Fruit fly (Drosophila melanogaster) whole organism, embryonic: Measurements from ENCODE around the gene CG5910.

ENCODE experiments used
- BEAF-32 ChIP-seq: fragments of 200-800 bp; sonication (Bioruptor generic); optimal IDR thresholded peaks from 3 replicates; lab custom pipeline; 2017; ENCODE audit warnings: missing biosample characterization, missing genetic modification characterization, mild to moderate bottlenecking, moderate library complexity, missing genetic modification reagents
- C15 ChIP-seq: fragments of 200-800 bp; sonication (Bioruptor generic); IDR thresholded peaks from 3 replicates; pipeline ENCODE4 v1.3.6; 2022; ENCODE audit warnings: missing biosample characterization, missing genetic modification characterization
- CG1024 ChIP-seq: fragments of 200-800 bp; sonication (Bioruptor generic); IDR thresholded peaks from 2 replicates; pipeline ENCODE4 v1.3.6; 2022; ENCODE audit warnings: missing biosample characterization, missing genetic modification characterization
- CG10267 ChIP-seq: fragments of 200-800 bp; sonication (Bioruptor generic); optimal IDR thresholded peaks from 2 replicates; lab custom pipeline; 2018; ENCODE audit warnings: missing biosample characterization, mild to moderate bottlenecking, missing genetic modification characterization, moderate library complexity
- CG11504 ChIP-seq: fragments of 200-800 bp; sonication (Bioruptor generic); optimal IDR thresholded peaks from 3 replicates; lab custom pipeline; 2019; ENCODE audit warnings: missing biosample characterization, mild to moderate bottlenecking, missing genetic modification characterization, moderate library complexity
- CG11696 ChIP-seq: fragments of 200-800 bp; sonication (Bioruptor generic); IDR thresholded peaks from 2 replicates; pipeline ENCODE4 v1.3.6; 2022; ENCODE audit warnings: missing biosample characterization, missing genetic modification characterization
- CG12071 ChIP-seq: fragments of 200-800 bp; sonication (Bioruptor generic); optimal IDR thresholded peaks from 3 replicates; lab custom pipeline; 2018; ENCODE audit warnings: missing biosample characterization, mild to moderate bottlenecking, missing genetic modification characterization
- CG13296 ChIP-seq: fragments of 200-800 bp; sonication (Bioruptor generic); optimal IDR thresholded peaks from 3 replicates; lab custom pipeline; 2018; ENCODE audit warnings: missing biosample characterization, mild to moderate bottlenecking, missing genetic modification characterization
- CG15514 ChIP-seq: fragments of 200-800 bp; sonication (Bioruptor generic); optimal IDR thresholded peaks from 3 replicates; lab custom pipeline; 2017; ENCODE audit warnings: missing biosample characterization, missing genetic modification characterization, mild to moderate bottlenecking, moderate library complexity, missing genetic modification reagents
- CG17361 ChIP-seq: fragments of 200-800 bp; sonication (Bioruptor generic); IDR thresholded peaks from 3 replicates; pipeline ENCODE4 v1.3.6; 2022; ENCODE audit warnings: missing biosample characterization, missing genetic modification characterization
- CG18011 ChIP-seq: fragments of 200-800 bp; sonication (Bioruptor generic); optimal IDR thresholded peaks from 2 replicates; lab custom pipeline; 2017; ENCODE audit warnings: missing biosample characterization, missing genetic modification characterization, mild to moderate bottlenecking, moderate library complexity, missing genotype
- CG2116 ChIP-seq: fragments of 200-800 bp; sonication (Bioruptor generic); optimal IDR thresholded peaks from 3 replicates; lab custom pipeline; 2018; ENCODE audit warnings: missing biosample characterization, mild to moderate bottlenecking, missing genetic modification characterization
- CG2120 ChIP-seq: fragments of 200-800 bp; sonication (Bioruptor generic); optimal IDR thresholded peaks from 3 replicates; lab custom pipeline; 2016; ENCODE audit warnings: missing biosample characterization, missing genetic modification characterization
- CG2712 ChIP-seq: fragments of 200-800 bp; optimal IDR thresholded peaks from 3 replicates; lab custom pipeline; 2019; ENCODE audit warnings: missing biosample characterization, mild to moderate bottlenecking, missing genetic modification characterization, moderate library complexity
- CG34422 ChIP-seq: fragments of 200-800 bp; sonication (Bioruptor generic); IDR thresholded peaks from 3 replicates; pipeline ENCODE4 v1.3.6; 2022; ENCODE audit warnings: missing biosample characterization, missing genetic modification characterization
- CG3995 ChIP-seq: fragments of 200-800 bp; sonication (Bioruptor generic); optimal IDR thresholded peaks from 3 replicates; lab custom pipeline; 2016; ENCODE audit warnings: missing biosample characterization, missing genetic modification characterization
- CG6854 ChIP-seq: fragments of 200-800 bp; sonication (Bioruptor generic); optimal IDR thresholded peaks from 3 replicates; lab custom pipeline; 2017; ENCODE audit warnings: missing biosample characterization, mild to moderate bottlenecking, missing genetic modification characterization
- CG8281 ChIP-seq: fragments of 200-800 bp; sonication (Bioruptor generic); optimal IDR thresholded peaks from 2 replicates; lab custom pipeline; 2018; ENCODE audit warnings: missing biosample characterization, mild to moderate bottlenecking, missing genetic modification characterization, moderate library complexity
- CG9727 ChIP-seq: fragments of 200-800 bp; sonication (Bioruptor generic); optimal IDR thresholded peaks from 3 replicates; lab custom pipeline; 2017; ENCODE audit warnings: missing biosample characterization, mild to moderate bottlenecking, missing genetic modification characterization
- CG9797 ChIP-seq: fragments of 200-800 bp; sonication (Bioruptor generic); optimal IDR thresholded peaks from 3 replicates; lab custom pipeline; 2018; ENCODE audit warnings: missing biosample characterization, mild to moderate bottlenecking, missing genetic modification characterization
- Camta ChIP-seq: fragments of 200-800 bp; sonication (Bioruptor generic); optimal IDR thresholded peaks from 2 replicates; lab custom pipeline; 2016; ENCODE audit warnings: missing biosample characterization, missing genetic modification characterization
- CoRest ChIP-seq: fragments of 200-800 bp; sonication (Bioruptor generic); optimal IDR thresholded peaks from 3 replicates; lab custom pipeline; 2018; ENCODE audit warnings: missing biosample characterization, mild to moderate bottlenecking, missing genetic modification characterization, moderate library complexity
- Dll ChIP-seq: fragments of 200-800 bp; sonication (Bioruptor generic); IDR thresholded peaks from 4 replicates; pipeline ENCODE4 v1.3.6; 2022; ENCODE audit warnings: missing biosample characterization, missing genetic modification characterization; ENCODE audit not compliant: partially characterized antibody
- Ets97D ChIP-seq: fragments of 200-800 bp; sonication (Bioruptor generic); optimal IDR thresholded peaks from 3 replicates; lab custom pipeline; 2016; ENCODE audit warnings: missing biosample characterization, missing genetic modification characterization
- HLH3B ChIP-seq: fragments of 200-800 bp; sonication (Bioruptor generic); IDR thresholded peaks from 2 replicates; pipeline ENCODE4 v1.3.6; 2022; ENCODE audit warnings: missing biosample characterization, missing genetic modification characterization
- Hmr ChIP-seq: fragments of 200-800 bp; sonication (Bioruptor generic); optimal IDR thresholded peaks from 3 replicates; lab custom pipeline; 2017; ENCODE audit warnings: mild to moderate bottlenecking, missing biosample characterization, missing genetic modification reagents, missing genetic modification characterization
- MESR4 ChIP-seq: fragments of 200-800 bp; sonication (Bioruptor generic); optimal IDR thresholded peaks from 2 replicates; lab custom pipeline; 2018; ENCODE audit warnings: missing biosample characterization, mild to moderate bottlenecking, missing genetic modification characterization, moderate library complexity
- Med ChIP-seq: fragments of 200-800 bp; sonication (Bioruptor generic); peaks from one replicate; lab custom pipeline; 2016; ENCODE audit warnings: missing biosample characterization, missing genetic modification characterization, mild to moderate bottlenecking, inconsistent platforms, moderate library complexity
- Mes4 ChIP-seq: fragments of 200-800 bp; sonication (Bioruptor generic); optimal IDR thresholded peaks from 2 replicates; lab custom pipeline; 2016; ENCODE audit warnings: missing biosample characterization, missing genetic modification characterization
- Pdp1 ChIP-seq, 2 experiments: fragments of 200-800 bp; sonication (Bioruptor generic); optimal IDR thresholded peaks; 3 replicates each; lab custom pipeline; 2016; ENCODE audit warnings: missing biosample characterization in 2 of 2, missing genetic modification characterization in 2 of 2, mild to moderate bottlenecking in 1 of 2, moderate library complexity in 1 of 2
- Sin3A ChIP-seq: fragments of >200 bp; optimal IDR thresholded peaks from 2 replicates; lab custom pipeline; 2018
- Usf ChIP-seq: fragments of 200-800 bp; sonication (Bioruptor generic); optimal IDR thresholded peaks from 2 replicates; lab custom pipeline; 2017; ENCODE audit warnings: missing genotype, missing biosample characterization, missing genetic modification characterization
- Xbp1 ChIP-seq: fragments of 200-800 bp; sonication (Bioruptor generic); optimal IDR thresholded peaks from 3 replicates; lab custom pipeline; 2016; ENCODE audit warnings: missing biosample characterization, mild to moderate bottlenecking, missing genetic modification characterization
- YL-1 ChIP-seq: fragments of 200-800 bp; sonication (Bioruptor generic); optimal IDR thresholded peaks from 3 replicates; lab custom pipeline; 2017; ENCODE audit warnings: missing biosample characterization, mild to moderate bottlenecking, missing genetic modification characterization
- cg ChIP-seq: fragments of 200-800 bp; sonication (Bioruptor generic); optimal IDR thresholded peaks from 3 replicates; lab custom pipeline; 2019; ENCODE audit warnings: missing biosample characterization, mild to moderate bottlenecking, missing genetic modification characterization, moderate library complexity
- dan ChIP-seq: fragments of 200-800 bp; sonication (Bioruptor generic); IDR thresholded peaks from 2 replicates; pipeline ENCODE4 v1.3.6; 2022; ENCODE audit warnings: missing biosample characterization, missing genetic modification characterization
- fd3F ChIP-seq: fragments of 200-800 bp; sonication (Bioruptor generic); optimal IDR thresholded peaks from 2 replicates; lab custom pipeline; 2018; ENCODE audit warnings: missing biosample characterization, mild to moderate bottlenecking, missing genetic modification characterization, moderate library complexity
- h ChIP-seq: fragments of >200 bp; optimal IDR thresholded peaks from 2 replicates; lab custom pipeline; 2017
- ham ChIP-seq: fragments of 200-800 bp; sonication (Bioruptor generic); IDR thresholded peaks from 2 replicates; pipeline ENCODE4 v1.3.6; 2022; ENCODE audit warnings: missing biosample characterization, missing genetic modification characterization
- ken ChIP-seq: fragments of 200-800 bp; sonication (Bioruptor generic); IDR thresholded peaks from 3 replicates; pipeline ENCODE4 v1.3.6; 2022; ENCODE audit warnings: missing biosample characterization, missing genetic modification characterization
- lab ChIP-seq: fragments of 200-800 bp; sonication (Bioruptor generic); optimal IDR thresholded peaks from 3 replicates; lab custom pipeline; 2017; ENCODE audit warnings: missing biosample characterization, missing genetic modification characterization, mild to moderate bottlenecking, moderate library complexity, missing genetic modification reagents
- maf-S ChIP-seq: fragments of 200-800 bp; sonication (Bioruptor generic); optimal IDR thresholded peaks from 2 replicates; lab custom pipeline; 2016; ENCODE audit warnings: missing biosample characterization, missing genetic modification characterization
- nmo ChIP-seq: fragments of 200-800 bp; sonication (Bioruptor generic); optimal IDR thresholded peaks from 2 replicates; lab custom pipeline; 2018; ENCODE audit warnings: missing biosample characterization, mild to moderate bottlenecking, missing genetic modification characterization, moderate library complexity
- nom ChIP-seq: fragments of 200-800 bp; sonication (Bioruptor generic); optimal IDR thresholded peaks from 2 replicates; lab custom pipeline; 2017; ENCODE audit warnings: missing biosample characterization, missing genetic modification characterization, mild to moderate bottlenecking, moderate library complexity, missing genetic modification reagents
- phol ChIP-seq: fragments of 200-800 bp; sonication (Bioruptor generic); optimal IDR thresholded peaks from 3 replicates; lab custom pipeline; 2018; ENCODE audit warnings: missing biosample characterization, mild to moderate bottlenecking, missing genetic modification characterization, moderate library complexity
- stwl ChIP-seq: fragments of 200-800 bp; sonication (Bioruptor generic); optimal IDR thresholded peaks from 3 replicates; lab custom pipeline; 2018; ENCODE audit warnings: missing biosample characterization, mild to moderate bottlenecking, missing genetic modification characterization, moderate library complexity
- trem ChIP-seq: fragments of 200-800 bp; optimal IDR thresholded peaks from 3 replicates; lab custom pipeline; 2019; ENCODE audit warnings: missing biosample characterization, mild to moderate bottlenecking, missing genetic modification characterization, moderate library complexity
- wor ChIP-seq: fragments of 200-800 bp; sonication (Bioruptor generic); IDR thresholded peaks from 2 replicates; pipeline ENCODE4 v1.3.6; 2022; ENCODE audit warnings: missing biosample characterization, missing genetic modification characterization
- zen2 ChIP-seq: fragments of 200-800 bp; sonication (Bioruptor generic); IDR thresholded peaks from 3 replicates; pipeline ENCODE4 v1.3.6; 2022; ENCODE audit warnings: missing biosample characterization, missing genetic modification characterization; ENCODE audit not compliant: partially characterized antibody

Gene CG5910

dm6 chr3L:20494780-20495591 lies 52.8 kb downstream of the CG5910 start, which contains the start of gene ZnT77C (continued):
- no peak for TF ChIP-seq CG1024 (GFP tag; lab: Robert Waterston, UW)
- no peak for TF ChIP-seq CG18011 (GFP tag; lab: Kevin White, UChicago)
- TF ChIP-seq Xbp1 (GFP tag; lab: Kevin White, UChicago): no peak
- no peak for TF ChIP-seq Camta (GFP tag; lab: Kevin White, UChicago)
- TF ChIP-seq CG15514 (GFP tag; lab: Kevin White, UChicago): peak; percentile 3
- TF ChIP-seq CG17361 (GFP tag; lab: Robert Waterston, UW): 0 out of 3 replicates have a peak, but pooled peaks have one; percentile 31
- peak; percentile 24 for TF ChIP-seq fd3F (GFP tag; lab: Kevin White, UChicago)
- peak; percentile 37 for TF ChIP-seq lab (GFP tag; lab: Kevin White, UChicago)
- no peak for TF ChIP-seq maf-S (GFP tag; lab: Kevin White, UChicago)
- TF ChIP-seq CG10267: peak; percentile 33
- peak; percentile 68 for TF ChIP-seq CG9797 (GFP tag; lab: Kevin White, UChicago)
- peak; percentile 32 for TF ChIP-seq CG2120 (GFP tag; lab: Kevin White, UChicago)
- no peak for TF ChIP-seq HLH3B (GFP tag; lab: Robert Waterston, UW)
- peak; percentile 9 for TF ChIP-seq nmo (GFP tag; lab: Kevin White, UChicago)
- peak; percentile 93 for TF ChIP-seq CG3995 (GFP tag; lab: Kevin White, UChicago)
- no peak for TF ChIP-seq zen2 (GFP tag; lab: Robert Waterston, UW)
- peak; percentile 77 for TF ChIP-seq stwl (tag; lab: Kevin White, UChicago)
- TF ChIP-seq CG2116 (GFP tag; lab: Kevin White, UChicago): peak; percentile 44
- TF ChIP-seq YL-1 (GFP tag; lab: Kevin White, UChicago): peak; percentile 32
- peak; percentile 57 for TF ChIP-seq CG11504
- TF ChIP-seq CoRest: peak; percentile 48
- no peak for TF ChIP-seq nom
- TF ChIP-seq Sin3A: peak; percentile 31
- peak in 1 of 2 experiments; percentile 97 for TF ChIP-seq Pdp1 (GFP tag; optimal IDR thresholded peaks at IDR 0.05; lab: Kevin White, UChicago)
- TF ChIP-seq phol (tag; lab: Kevin White, UChicago): peak; percentile 27
- TF ChIP-seq wor (GFP tag; lab: Robert Waterston, UW): no peak
- TF ChIP-seq CG6854: no peak
- no peak for TF ChIP-seq CG11696 (GFP tag; lab: Robert Waterston, UW)
- TF ChIP-seq dan (GFP tag; lab: Robert Waterston, UW): no peak
- no peak for TF ChIP-seq Usf
- peak; percentile 32 for TF ChIP-seq Med (GFP tag; lab: Kevin White, UChicago)
- peak; percentile 15 for TF ChIP-seq Hmr
- peak; percentile 90 for TF ChIP-seq CG8281 (tag; lab: Kevin White, UChicago)
- no peak for TF ChIP-seq CG9727 (GFP tag; lab: Kevin White, UChicago)
- no peak for TF ChIP-seq ken (GFP tag; lab: Robert Waterston, UW)
- peak; percentile 29 for TF ChIP-seq Ets97D
- TF ChIP-seq CG2712: no peak
- peak; percentile 77 for TF ChIP-seq CG13296 (GFP tag; lab: Kevin White, UChicago)
- no peak for TF ChIP-seq h (lab: Kevin White, UChicago)
- TF ChIP-seq Mes4 (GFP tag; lab: Kevin White, UChicago): no peak
- no peak for TF ChIP-seq CG12071 (GFP tag; lab: Kevin White, UChicago)
- no peak for TF ChIP-seq cg
- 0 out of 3 replicates have a peak, but pooled peaks have one; percentile 14 for TF ChIP-seq CG34422
- peak; percentile 41 for TF ChIP-seq BEAF-32
- peak; percentile 79 for TF ChIP-seq MESR4 (GFP tag; lab: Kevin White, UChicago)
- TF ChIP-seq C15 (GFP tag; lab: Robert Waterston, UW): no peak
- peak; percentile 73 for TF ChIP-seq trem
- TF ChIP-seq Dll (GFP tag; lab: Robert Waterston, UW): 0 out of 4 replicates have a peak, but pooled peaks have one; percentile 14
- no peak for TF ChIP-seq ham (GFP tag; lab: Robert Waterston, UW)
